Fruit fly (Drosophila melanogaster) whole organism, adult: ENCODE results near the gene Rsph3.

Source experiments
- CG33017 ChIP-seq: fragments of 200-800 bp; sonication (Bioruptor generic); optimal IDR thresholded peaks from 2 replicates; lab custom pipeline; 2018; ENCODE audit warnings: missing biosample characterization, mild to moderate bottlenecking, missing genetic modification characterization, moderate library complexity
- CG7045 ChIP-seq: fragments of 200-800 bp; sonication (Bioruptor generic); optimal IDR thresholded peaks from 2 replicates; lab custom pipeline; 2017; ENCODE audit warnings: missing biosample characterization, mild to moderate bottlenecking, missing genetic modification characterization
- Mnt ChIP-seq: fragments of 200-800 bp; sonication (Bioruptor generic); optimal IDR thresholded peaks from 2 replicates; lab custom pipeline; 2016; ENCODE audit warnings: missing biosample characterization, mild to moderate bottlenecking, missing genetic modification characterization
- cic ChIP-seq: fragments of 200-800 bp; sonication (Bioruptor generic); optimal IDR thresholded peaks from 2 replicates; lab custom pipeline; 2017; ENCODE audit warnings: missing biosample characterization, mild to moderate bottlenecking, missing genetic modification characterization, moderate library complexity
- kay ChIP-seq: fragments of 200-800 bp; sonication (Bioruptor generic); peaks from one replicate; lab custom pipeline; 2016; ENCODE audit warnings: missing biosample characterization, missing genetic modification characterization, borderline replicate concordance
- ovo ChIP-seq: fragments of 200-800 bp; sonication (Bioruptor generic); optimal IDR thresholded peaks from 2 replicates; lab custom pipeline; 2016; ENCODE audit warnings: missing biosample characterization, missing genetic modification characterization

DNA sequence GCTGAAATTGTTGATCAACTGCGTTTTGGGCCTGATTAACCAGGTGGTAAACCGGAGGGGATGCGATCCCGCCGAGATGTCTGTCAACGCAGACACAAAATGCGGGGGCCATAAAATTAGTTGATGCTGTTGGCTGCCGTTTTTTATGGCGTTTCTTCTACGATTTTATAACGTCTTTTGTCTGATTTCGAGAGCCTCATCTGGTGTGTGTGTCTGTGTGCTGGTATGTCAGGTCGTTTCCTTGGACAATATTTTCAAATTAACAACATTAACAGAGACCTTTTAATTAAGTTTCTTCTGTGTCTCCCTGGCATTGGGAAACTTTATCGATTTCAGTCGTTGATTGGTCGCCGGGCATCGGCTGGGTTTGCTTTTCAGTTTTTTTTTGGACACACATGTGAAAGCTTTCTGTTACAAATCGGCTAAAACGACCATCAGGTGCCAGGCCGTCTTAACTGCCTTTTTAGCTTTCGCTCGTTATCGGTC, 15.8 kb upstream of the Rsph3 start:
- TF ChIP-seq Mnt (no peak), kay (GFP tag; lab: Kevin White, UChicago) (no peak), ovo (no peak), CG33017 (tag; lab: Kevin White, UChicago) (no peak), CG7045 (GFP tag; lab: Kevin White, UChicago) (no peak), cic (no peak)
